Fruit fly (Drosophila melanogaster): ENCODE results near the gene CG9168.

Gene CG9168

DNA sequence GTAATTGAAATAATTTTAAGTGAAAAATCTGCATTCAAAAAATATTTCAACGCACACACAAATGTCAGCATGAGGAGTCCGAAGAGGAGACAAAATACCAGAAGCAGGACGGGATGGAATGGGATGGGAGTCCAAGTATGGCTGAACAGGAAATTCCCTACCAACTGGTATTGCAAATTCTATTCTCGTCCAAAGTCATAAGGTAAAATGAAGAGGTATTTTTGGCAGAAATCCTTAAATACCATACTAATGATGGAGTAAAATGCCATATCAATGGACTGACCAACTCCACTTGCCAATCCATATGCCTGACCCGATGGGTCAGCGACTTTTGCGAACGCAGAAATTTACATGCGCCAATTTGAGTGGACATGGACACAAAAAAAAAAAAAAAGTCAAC lies 22.0 kb upstream of the CG9168 start:
- TF ChIP-seq fru (GFP tag; optimal IDR thresholded peaks at IDR 0.05) (peak; percentile 38), h (GFP tag; optimal IDR thresholded peaks at IDR 0.05) (peak; percentile 60), brk (GFP tag; optimal IDR thresholded peaks at IDR 0.05) (no peak), CG32264 (GFP tag; optimal IDR thresholded peaks at IDR 0.05) (no peak), Rel (GFP tag; optimal IDR thresholded peaks at IDR 0.05) (no peak), Rel (tag; optimal IDR thresholded peaks at IDR 0.05) (no peak), GATAd (GFP tag; optimal IDR thresholded peaks at IDR 0.05) (no peak), rgr (GFP tag; optimal IDR thresholded peaks at IDR 0.05) (peak; percentile 24), foxo (GFP tag; optimal IDR thresholded peaks at IDR 0.05) (peak in 1 of 2 experiments; percentile 19), Hnf4 (GFP tag; optimal IDR thresholded peaks at IDR 0.05) (no peak), CrebA (GFP tag; optimal IDR thresholded peaks at IDR 0.05; ENCODE audit: borderline replicate concordance) (no peak), Sp1 (GFP tag; optimal IDR thresholded peaks at IDR 0.05) (peak; percentile 44), OdsH (GFP tag; optimal IDR thresholded peaks at IDR 0.05) (no peak), pan (optimal IDR thresholded peaks at IDR 0.05) (no peak), CG9705 (GFP tag; optimal IDR thresholded peaks at IDR 0.05) (no peak), Mio (GFP tag; optimal IDR thresholded peaks at IDR 0.05) (no peak), ey (GFP tag; optimal IDR thresholded peaks at IDR 0.05) (peak; percentile 36), Jra (GFP tag; optimal IDR thresholded peaks at IDR 0.05) (no peak), Myc (optimal IDR thresholded peaks at IDR 0.05) (no peak), psq (GFP tag; optimal IDR thresholded peaks at IDR 0.05) (no peak), Hr78 (GFP tag; optimal IDR thresholded peaks at IDR 0.05) (no peak), HLH106 (tag; optimal IDR thresholded peaks at IDR 0.05) (peak; percentile 67), Dif (GFP tag; optimal IDR thresholded peaks at IDR 0.05; ENCODE audit: partially characterized antibody) (no peak), woc (GFP tag; optimal IDR thresholded peaks at IDR 0.05) (peak; percentile 39), N (GFP tag; optimal IDR thresholded peaks at IDR 0.05) (no peak), br (GFP tag; optimal IDR thresholded peaks at IDR 0.05) (peak; percentile 10)

- TF ChIP-seq woc (GFP tag; optimal IDR thresholded peaks at IDR 0.05) (no peak), dmrt93B (GFP tag; optimal IDR thresholded peaks at IDR 0.05) (no peak), brk (GFP tag; optimal IDR thresholded peaks at IDR 0.05) (no peak), dl (GFP tag; optimal IDR thresholded peaks at IDR 0.05; ENCODE audit: insufficient read depth in 1 of 2, partially characterized antibody in 2 of 2) (no peak), Dfd (GFP tag; optimal IDR thresholded peaks at IDR 0.05) (no peak), lola (GFP tag; optimal IDR thresholded peaks at IDR 0.05) (no peak), HLH106 (tag; optimal IDR thresholded peaks at IDR 0.05) (no peak), ey (GFP tag; optimal IDR thresholded peaks at IDR 0.05) (no peak), Abd-B (GFP tag; optimal IDR thresholded peaks at IDR 0.05) (no peak), Sp1 (GFP tag; optimal IDR thresholded peaks at IDR 0.05) (no peak)
These were observed 20.4 kb upstream of the CG9168 start for dm6 chr3L:1390410-1390809.

- TF ChIP-seq rgr (GFP tag; optimal IDR thresholded peaks at IDR 0.05) (peak; percentile 6), brk (GFP tag; optimal IDR thresholded peaks at IDR 0.05) (no peak), dsf (GFP tag; optimal IDR thresholded peaks at IDR 0.05; ENCODE audit: borderline replicate concordance) (no peak), ey (GFP tag; optimal IDR thresholded peaks at IDR 0.05) (peak; percentile 36), dmrt93B (GFP tag; optimal IDR thresholded peaks at IDR 0.05) (no peak), fru (GFP tag; optimal IDR thresholded peaks at IDR 0.05) (peak; percentile 8), lola (GFP tag; optimal IDR thresholded peaks at IDR 0.05) (no peak), dl (GFP tag; optimal IDR thresholded peaks at IDR 0.05; ENCODE audit: insufficient read depth in 1 of 2, partially characterized antibody in 2 of 2) (no peak), N (GFP tag; optimal IDR thresholded peaks at IDR 0.05) (no peak), foxo (GFP tag; optimal IDR thresholded peaks at IDR 0.05) (peak in 1 of 2 experiments; percentile 21), Dif (GFP tag; optimal IDR thresholded peaks at IDR 0.05; ENCODE audit: partially characterized antibody) (no peak)
These were observed 18.6 kb upstream of the CG9168 start for dm6 chr3L:1391993-1392952.

DNA sequence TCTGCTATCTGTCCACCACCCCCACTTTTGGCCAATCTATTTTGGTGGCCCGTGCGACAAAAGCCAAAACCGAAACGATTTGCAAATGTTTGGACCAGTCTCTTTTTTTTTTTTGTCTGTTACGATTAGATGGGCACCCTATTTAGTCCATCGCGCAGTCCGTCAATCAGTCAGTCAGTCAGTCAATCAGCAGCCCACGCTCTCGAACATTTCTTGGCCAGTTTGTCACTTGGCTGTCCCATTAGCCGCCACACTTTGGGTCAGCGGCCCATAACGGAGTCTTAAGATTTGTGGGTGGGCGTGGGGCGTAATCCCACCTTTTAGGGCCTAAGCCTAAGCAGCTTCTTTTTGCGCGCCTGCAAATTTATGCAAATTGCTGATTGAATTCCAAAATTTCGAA lies 16.4 kb upstream of the CG9168 start:
- TF ChIP-seq CrebA (GFP tag; optimal IDR thresholded peaks at IDR 0.05; ENCODE audit: borderline replicate concordance) (no peak), dsf (GFP tag; optimal IDR thresholded peaks at IDR 0.05; ENCODE audit: borderline replicate concordance) (no peak)
